Worm (Caenorhabditis elegans) whole organism, L2 larva: ENCODE results near the gene nfm-1.
A peak's percentile ranks its signal among the peaks of the same experiment; 100 is the strongest.
"Not testable (repeated sequence)": the region's sequence is repeated elsewhere in the genome, so short reads cannot be mapped to it uniquely, and the experiment has no call there.

Experiments used
- ama-1 ChIP-seq: fragments of 150-350 bp; optimal IDR thresholded peaks from 2 replicates; lab custom pipeline; 2018; ENCODE audit warnings: inconsistent platforms
- crh-2 ChIP-seq: sonication (generic microtip); optimal IDR thresholded peaks from 2 replicates; lab custom pipeline; 2017; ENCODE audit warnings: missing biosample characterization, missing genetic modification characterization
- skn-1 ChIP-seq: sonication (generic microtip); optimal IDR thresholded peaks from 2 replicates; lab custom pipeline; 2017; ENCODE audit warnings: missing biosample characterization, missing genetic modification characterization

DNA sequence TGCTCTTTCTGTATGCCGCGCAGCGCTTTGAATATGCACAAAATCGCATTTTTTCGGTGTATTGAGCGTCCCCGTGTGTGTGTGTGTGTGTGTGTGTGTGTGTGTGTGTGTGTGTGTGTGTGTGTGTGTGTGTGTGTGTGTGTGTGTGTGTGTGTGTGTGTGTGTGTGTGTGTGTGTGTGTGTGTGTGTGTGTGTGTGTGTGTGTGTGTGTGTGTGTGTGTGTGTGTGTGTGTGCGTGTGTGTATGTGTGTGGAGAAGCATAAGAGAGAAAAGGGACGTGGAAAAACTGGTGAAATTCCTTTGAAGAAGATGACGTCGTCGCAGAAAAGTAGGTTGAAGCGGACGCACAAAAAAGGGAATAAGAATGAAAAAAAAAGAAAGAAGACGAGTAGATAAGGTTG, 25.9 kb upstream of the nfm-1 start:
- not testable (repeated sequence) for TF ChIP-seq ama-1 (lab: Kevin White, UChicago); skn-1
- peak; percentile 16 for TF ChIP-seq crh-2
